Fruit fly (Drosophila melanogaster): Measurements from ENCODE around the gene TfIIB.

- TF ChIP-seq Ets21C (GFP tag; optimal IDR thresholded peaks at IDR 0.05) (no peak), CG1621 (tag; optimal IDR thresholded peaks at IDR 0.05) (no peak), CG10669 (GFP tag; optimal IDR thresholded peaks at IDR 0.05) (no peak), CG32006 (GFP tag; optimal IDR thresholded peaks at IDR 0.05) (no peak), dac (GFP tag; optimal IDR thresholded peaks at IDR 0.05) (no peak), CG8319 (GFP tag; optimal IDR thresholded peaks at IDR 0.05) (no peak), Hr39 (GFP tag; optimal IDR thresholded peaks at IDR 0.05) (no peak), net (GFP tag; optimal IDR thresholded peaks at IDR 0.05) (no peak)
Observed at dm6 chr2L:10393467-10393866, 37.7 kb upstream of the TfIIB start.

Data from whole organism, prepupa.